Fruit fly (Drosophila melanogaster) whole organism, embryonic: ENCODE measurements around the gene Rab10.

Experiments
- ATbp ChIP-seq: fragments of 200-800 bp; sonication (Bioruptor generic); optimal IDR thresholded peaks from 2 replicates; lab custom pipeline; 2017; ENCODE audit warnings: missing biosample characterization, mild to moderate bottlenecking, missing genetic modification characterization, missing genetic modification reagents
- Antp ChIP-seq: fragments of 200-800 bp; sonication (Bioruptor generic); optimal IDR thresholded peaks from 3 replicates; lab custom pipeline; 2016; ENCODE audit warnings: missing biosample characterization, missing genetic modification characterization
- Atf6 ChIP-seq: fragments of 200-800 bp; sonication (Bioruptor generic); IDR thresholded peaks from 2 replicates; pipeline ENCODE4 v1.3.6; 2022; ENCODE audit warnings: missing biosample characterization, missing genetic modification characterization
- BtbVII ChIP-seq: fragments of 200-800 bp; sonication (Bioruptor generic); optimal IDR thresholded peaks from 3 replicates; lab custom pipeline; 2017; ENCODE audit warnings: missing biosample characterization, mild to moderate bottlenecking, missing genetic modification characterization
- CG10267 ChIP-seq: fragments of 200-800 bp; sonication (Bioruptor generic); optimal IDR thresholded peaks from 2 replicates; lab custom pipeline; 2018; ENCODE audit warnings: missing biosample characterization, mild to moderate bottlenecking, missing genetic modification characterization, moderate library complexity
- CG11696 ChIP-seq: fragments of 200-800 bp; sonication (Bioruptor generic); IDR thresholded peaks from 2 replicates; pipeline ENCODE4 v1.3.6; 2022; ENCODE audit warnings: missing biosample characterization, missing genetic modification characterization
- CG12299 ChIP-seq: fragments of 200-800 bp; sonication (Bioruptor generic); optimal IDR thresholded peaks from 2 replicates; lab custom pipeline; 2018; ENCODE audit warnings: missing biosample characterization, mild to moderate bottlenecking, missing genetic modification characterization
- CG12942 ChIP-seq: fragments of 200-800 bp; sonication (Bioruptor generic); optimal IDR thresholded peaks from 3 replicates; lab custom pipeline; 2016; ENCODE audit warnings: missing biosample characterization, missing genetic modification characterization
- CG13424 ChIP-seq: fragments of 200-800 bp; sonication (Bioruptor generic); optimal IDR thresholded peaks from 2 replicates; lab custom pipeline; 2019; ENCODE audit warnings: missing biosample characterization, mild to moderate bottlenecking, missing genetic modification characterization, moderate library complexity
- CG14710 ChIP-seq: fragments of 200-800 bp; sonication (Bioruptor generic); optimal IDR thresholded peaks from 3 replicates; lab custom pipeline; 2019; ENCODE audit warnings: missing biosample characterization, mild to moderate bottlenecking, missing genetic modification characterization, moderate library complexity
- CG18476 ChIP-seq: fragments of 200-800 bp; sonication (Bioruptor generic); optimal IDR thresholded peaks from 2 replicates; lab custom pipeline; 2016; ENCODE audit warnings: missing biosample characterization, mild to moderate bottlenecking, missing genetic modification characterization
- CG2202 ChIP-seq: fragments of 200-800 bp; sonication (Bioruptor generic); optimal IDR thresholded peaks from 2 replicates; lab custom pipeline; 2018; ENCODE audit warnings: missing biosample characterization, mild to moderate bottlenecking, missing genetic modification characterization
- CG30431 ChIP-seq: fragments of 200-800 bp; sonication (Bioruptor generic); optimal IDR thresholded peaks from 2 replicates; lab custom pipeline; 2017; ENCODE audit warnings: missing biosample characterization, missing genetic modification characterization
- CG31365 ChIP-seq: fragments of 200-800 bp; sonication (Bioruptor generic); optimal IDR thresholded peaks from 2 replicates; lab custom pipeline; 2018; ENCODE audit warnings: missing biosample characterization, mild to moderate bottlenecking, missing genetic modification characterization
- CG32772 ChIP-seq: fragments of 200-800 bp; sonication (Bioruptor generic); IDR thresholded peaks from 2 replicates; pipeline ENCODE4 v1.3.6; 2022; ENCODE audit warnings: missing biosample characterization, missing genetic modification characterization
- CG6175 ChIP-seq: fragments of 200-800 bp; sonication (Bioruptor generic); IDR thresholded peaks from 3 replicates; pipeline ENCODE4 v1.3.6; 2022; ENCODE audit warnings: missing biosample characterization, missing genetic modification characterization
- CG8089 ChIP-seq: fragments of 200-800 bp; sonication (Bioruptor generic); optimal IDR thresholded peaks from 3 replicates; lab custom pipeline; 2016; ENCODE audit warnings: missing biosample characterization, missing genetic modification characterization
- CG9437 ChIP-seq: fragments of 200-800 bp; sonication (Bioruptor generic); optimal IDR thresholded peaks from 2 replicates; lab custom pipeline; 2018; ENCODE audit warnings: missing biosample characterization, mild to moderate bottlenecking, missing genetic modification characterization
- CG9797 ChIP-seq: fragments of 200-800 bp; sonication (Bioruptor generic); optimal IDR thresholded peaks from 3 replicates; lab custom pipeline; 2018; ENCODE audit warnings: missing biosample characterization, mild to moderate bottlenecking, missing genetic modification characterization
- CG9876 ChIP-seq: fragments of 200-800 bp; sonication (Bioruptor generic); optimal IDR thresholded peaks from 2 replicates; lab custom pipeline; 2016; ENCODE audit warnings: missing biosample characterization, missing genetic modification characterization
- D19B ChIP-seq: fragments of 200-800 bp; sonication (Bioruptor generic); optimal IDR thresholded peaks from 2 replicates; lab custom pipeline; 2017; ENCODE audit warnings: missing biosample characterization, mild to moderate bottlenecking, missing genetic modification characterization
- Dbx ChIP-seq: fragments of 200-800 bp; sonication (Bioruptor generic); IDR thresholded peaks from 3 replicates; pipeline ENCODE4 v1.3.6; 2022; ENCODE audit warnings: missing biosample characterization, missing genetic modification characterization
- Deaf1 ChIP-seq: fragments of 200-800 bp; optimal IDR thresholded peaks from 3 replicates; lab custom pipeline; 2019; ENCODE audit warnings: missing biosample characterization, mild to moderate bottlenecking, missing genetic modification characterization, moderate library complexity
- Drgx ChIP-seq: fragments of 200-800 bp; sonication (Bioruptor generic); IDR thresholded peaks from 2 replicates; pipeline ENCODE4 v1.3.6; 2022; ENCODE audit warnings: missing biosample characterization, missing genetic modification characterization
- Hand ChIP-seq: fragments of 200-800 bp; sonication (Bioruptor generic); optimal IDR thresholded peaks from 2 replicates; lab custom pipeline; 2017; ENCODE audit warnings: mild to moderate bottlenecking, missing biosample characterization, missing genetic modification reagents, missing genetic modification characterization
- Hey ChIP-seq: fragments of 200-800 bp; sonication (Bioruptor generic); optimal IDR thresholded peaks from 3 replicates; lab custom pipeline; 2018; ENCODE audit warnings: missing biosample characterization, mild to moderate bottlenecking, missing genetic modification characterization
- Hmx ChIP-seq: fragments of 200-800 bp; sonication (Bioruptor generic); optimal IDR thresholded peaks from 2 replicates; lab custom pipeline; 2016; ENCODE audit warnings: missing biosample characterization, missing genetic modification characterization
- MBD-R2 ChIP-seq: fragments of 200-800 bp; sonication (Bioruptor generic); IDR thresholded peaks from 2 replicates; pipeline ENCODE4 v1.3.6; 2022; ENCODE audit warnings: missing biosample characterization, missing genetic modification characterization
- MTF-1 ChIP-seq: fragments of 200-800 bp; sonication (Bioruptor generic); optimal IDR thresholded peaks from 2 replicates; lab custom pipeline; 2018; ENCODE audit warnings: missing biosample characterization, mild to moderate bottlenecking, missing genetic modification characterization, borderline replicate concordance
- NK7.1 ChIP-seq: fragments of 200-800 bp; sonication (Bioruptor generic); optimal IDR thresholded peaks from 3 replicates; lab custom pipeline; 2016; ENCODE audit warnings: missing biosample characterization, missing genetic modification characterization
- Ssrp ChIP-seq: fragments of 200-800 bp; sonication (Bioruptor generic); optimal IDR thresholded peaks from 2 replicates; lab custom pipeline; 2018; ENCODE audit warnings: missing biosample characterization, mild to moderate bottlenecking, missing genetic modification characterization, moderate library complexity
- Stat92E ChIP-seq, 3 experiments: fragments of >200 bp in 2 of 3; fragments of 200-800 bp in 1 of 3; sonication (Bioruptor generic) in 1 of 3; optimal IDR thresholded peaks; 2 replicates each; lab custom pipeline; 2017 to 2019; ENCODE audit warnings: missing biosample characterization in 3 of 3, missing genetic modification characterization in 3 of 3, mild to moderate bottlenecking in 1 of 3, moderate library complexity in 1 of 3
- amos ChIP-seq: fragments of 200-800 bp; sonication (Bioruptor generic); IDR thresholded peaks from 2 replicates; pipeline ENCODE4 v1.3.6; 2022; ENCODE audit warnings: missing biosample characterization, missing genetic modification characterization; ENCODE audit not compliant: partially characterized antibody
- ash1 ChIP-seq: fragments of 200-800 bp; sonication (Bioruptor generic); optimal IDR thresholded peaks from 2 replicates; lab custom pipeline; 2018; ENCODE audit warnings: missing biosample characterization, mild to moderate bottlenecking, missing genetic modification characterization
- br ChIP-seq: fragments of >200 bp; optimal IDR thresholded peaks from 2 replicates; lab custom pipeline; 2017
- dm ChIP-seq: fragments of 200-800 bp; sonication (Bioruptor generic); optimal IDR thresholded peaks from 3 replicates; lab custom pipeline; 2016; ENCODE audit warnings: missing biosample characterization, missing genetic modification characterization
- emc ChIP-seq: fragments of 200-800 bp; sonication (Bioruptor generic); optimal IDR thresholded peaks from 2 replicates; lab custom pipeline; 2016; ENCODE audit warnings: missing biosample characterization, missing genetic modification characterization
- esg ChIP-seq: fragments of 200-800 bp; sonication (Bioruptor generic); conservative IDR thresholded peaks from 2 replicates; pipeline ENCODE4 v1.3.6; 2022; ENCODE audit warnings: missing biosample characterization, missing genetic modification characterization
- fu2 ChIP-seq: fragments of 200-800 bp; sonication (Bioruptor generic); optimal IDR thresholded peaks from 2 replicates; lab custom pipeline; 2016; ENCODE audit warnings: missing biosample characterization, missing genetic modification characterization
- gcm2 ChIP-seq: fragments of 200-800 bp; sonication (Bioruptor generic); optimal IDR thresholded peaks from 2 replicates; lab custom pipeline; 2016; ENCODE audit warnings: missing biosample characterization, missing genetic modification characterization
- gsb ChIP-seq: fragments of 200-800 bp; sonication (Bioruptor generic); IDR thresholded peaks from 2 replicates; pipeline ENCODE4 v1.3.6; 2022; ENCODE audit warnings: missing biosample characterization, missing genetic modification characterization
- her ChIP-seq: fragments of 200-800 bp; sonication (Bioruptor generic); optimal IDR thresholded peaks from 2 replicates; lab custom pipeline; 2016; ENCODE audit warnings: missing biosample characterization, missing genetic modification characterization
- insv ChIP-seq, 2 experiments: fragments of 200-800 bp; sonication (Bioruptor generic); optimal IDR thresholded peaks; 3 replicates each; lab custom pipeline; 2016 to 2018; ENCODE audit warnings: missing biosample characterization in 2 of 2, missing genetic modification characterization in 2 of 2
- klu ChIP-seq: fragments of 200-800 bp; sonication (Bioruptor generic); IDR thresholded peaks from 2 replicates; pipeline ENCODE4 v1.3.6; 2022; ENCODE audit warnings: missing biosample characterization, missing genetic modification characterization
- luna ChIP-seq: fragments of 200-800 bp; sonication (Bioruptor generic); optimal IDR thresholded peaks from 2 replicates; lab custom pipeline; 2016; ENCODE audit warnings: missing biosample characterization, missing genetic modification characterization
- pnt ChIP-seq: fragments of 200-800 bp; sonication (Bioruptor generic); optimal IDR thresholded peaks from 3 replicates; lab custom pipeline; 2016; ENCODE audit warnings: missing biosample characterization, missing genetic modification characterization
- sc ChIP-seq, 3 experiments: fragments of >200 bp in 2 of 3; fragments of 200-800 bp in 1 of 3; sonication (Bioruptor generic) in 1 of 3; optimal IDR thresholded peaks; 2 replicates in 2 of 3; 3 replicates in 1 of 3; lab custom pipeline; 2017; ENCODE audit warnings: mild to moderate bottlenecking in 1 of 3, missing biosample characterization in 1 of 3, missing genetic modification characterization in 1 of 3, missing genetic modification reagents in 1 of 3
- sd ChIP-seq: fragments of 200-800 bp; sonication (Bioruptor generic); optimal IDR thresholded peaks from 3 replicates; lab custom pipeline; 2018; ENCODE audit warnings: missing biosample characterization, mild to moderate bottlenecking, missing genetic modification characterization, moderate library complexity
- sens ChIP-seq: fragments of 200-800 bp; sonication (Bioruptor generic); peaks from one replicate; lab custom pipeline; 2016; ENCODE audit warnings: missing biosample characterization, missing genetic modification characterization
- tgo ChIP-seq: fragments of 200-800 bp; sonication (Bioruptor generic); IDR thresholded peaks from 3 replicates; pipeline ENCODE4 v1.3.6; 2022; ENCODE audit warnings: missing biosample characterization, missing genetic modification characterization

Rab10 gene

DNA sequence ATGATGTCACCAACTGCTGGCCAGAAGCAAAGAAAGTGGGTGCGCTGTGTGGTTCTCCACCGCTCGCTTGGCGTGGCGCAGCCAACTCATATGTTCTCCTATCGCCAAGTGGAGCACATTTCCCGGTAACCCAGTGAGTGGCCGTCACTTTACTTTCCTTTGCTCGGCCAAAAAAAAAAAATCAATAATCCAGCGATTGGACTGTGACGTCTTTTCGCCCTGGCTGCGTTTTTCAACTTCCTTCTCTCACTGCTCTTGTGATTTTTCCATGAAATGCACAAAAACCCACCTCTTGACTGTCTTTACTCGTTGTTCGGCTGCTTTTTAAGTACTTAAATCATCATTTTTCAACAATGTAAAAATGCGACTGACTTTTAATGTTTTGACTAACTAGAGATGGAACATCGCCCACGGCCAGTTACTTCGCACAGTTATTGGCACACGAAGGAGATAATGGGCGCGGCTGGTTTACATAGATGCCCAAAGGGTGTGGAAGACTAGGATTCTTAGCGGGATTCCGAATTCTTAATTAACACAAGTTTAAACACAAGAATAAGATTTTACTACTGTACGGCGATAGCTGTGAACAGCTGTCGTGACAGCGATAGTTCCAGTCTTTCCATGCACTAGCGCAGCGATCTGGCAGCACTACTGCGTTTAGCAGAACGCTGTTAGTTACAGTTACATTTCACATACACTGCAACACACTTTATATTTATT lies 15.2 kb upstream of the Rab10 start, which contains the start of gene sw (continued):
- TF ChIP-seq Stat92E (GFP tag; optimal IDR thresholded peaks at IDR 0.05; lab: Kevin White, UChicago) (peak in 1 of 3 experiments; percentile 31), MBD-R2 (peak; percentile 87), CG8089 (GFP tag; lab: Kevin White, UChicago) (peak; percentile 48), emc (no peak), CG10267 (tag; lab: Kevin White, UChicago) (peak; percentile 42), CG12942 (GFP tag; lab: Kevin White, UChicago) (peak; percentile 36), sc (optimal IDR thresholded peaks at IDR 0.05; lab: Kevin White, UChicago) (no peak), sc (GFP tag; optimal IDR thresholded peaks at IDR 0.05; lab: Kevin White, UChicago) (peak; percentile 6), CG2202 (tag; lab: Kevin White, UChicago) (peak; percentile 6), CG9437 (peak; percentile 6), CG12299 (tag; lab: Kevin White, UChicago) (peak; percentile 28), esg (GFP tag; lab: Robert Waterston, UW) (peak; percentile 60), MTF-1 (GFP tag; lab: Kevin White, UChicago) (no peak), br (lab: Kevin White, UChicago) (no peak), her (GFP tag; lab: Kevin White, UChicago) (peak; percentile 50), Drgx (no peak), BtbVII (GFP tag; lab: Kevin White, UChicago) (no peak), insv (GFP tag; optimal IDR thresholded peaks at IDR 0.05; lab: Kevin White, UChicago) (no peak), Ssrp (tag; lab: Kevin White, UChicago) (peak; percentile 52), ATbp (no peak), amos (GFP tag; lab: Robert Waterston, UW) (peak; percentile 91), sens (GFP tag; lab: Kevin White, UChicago) (peak; percentile 91), Dbx (peak; percentile 80), Antp (GFP tag; lab: Kevin White, UChicago) (peak; percentile 70), CG30431 (GFP tag; lab: Kevin White, UChicago) (peak; percentile 35), Hey (tag; lab: Kevin White, UChicago) (no peak), tgo (GFP tag; lab: Robert Waterston, UW) (peak; percentile 71), CG6175 (no peak), ash1 (GFP tag; lab: Kevin White, UChicago) (no peak), Hmx (GFP tag; lab: Kevin White, UChicago) (no peak), NK7.1 (peak; percentile 11), gsb (GFP tag; lab: Robert Waterston, UW) (peak; percentile 56; the same call in 1 of the 2 replicates), Hand (GFP tag; lab: Kevin White, UChicago) (no peak), CG18476 (GFP tag; lab: Kevin White, UChicago) (peak; percentile 43), CG32772 (GFP tag; lab: Robert Waterston, UW) (peak; percentile 71), pnt (GFP tag; lab: Kevin White, UChicago) (peak; percentile 52), luna (GFP tag; lab: Kevin White, UChicago) (no peak), D19B (GFP tag; lab: Kevin White, UChicago) (peak; percentile 5), CG31365 (tag; lab: Kevin White, UChicago) (no peak), sd (tag; lab: Kevin White, UChicago) (no peak), fu2 (peak; percentile 52), CG13424 (peak; percentile 80), CG14710 (peak; percentile 69), CG9876 (peak; percentile 37), Deaf1 (no peak), CG11696 (GFP tag; lab: Robert Waterston, UW) (no peak), Atf6 (GFP tag; lab: Robert Waterston, UW) (peak; percentile 55; the same call in 1 of the 2 replicates), dm (GFP tag; lab: Kevin White, UChicago) (peak; percentile 36), gcm2 (GFP tag; lab: Kevin White, UChicago) (no peak), CG9797 (GFP tag; lab: Kevin White, UChicago) (peak; percentile 11), klu (GFP tag; lab: Robert Waterston, UW) (peak; percentile 71)
